Worm (Caenorhabditis elegans): Measurements from ENCODE around the gene K07H8.5.

DNA sequence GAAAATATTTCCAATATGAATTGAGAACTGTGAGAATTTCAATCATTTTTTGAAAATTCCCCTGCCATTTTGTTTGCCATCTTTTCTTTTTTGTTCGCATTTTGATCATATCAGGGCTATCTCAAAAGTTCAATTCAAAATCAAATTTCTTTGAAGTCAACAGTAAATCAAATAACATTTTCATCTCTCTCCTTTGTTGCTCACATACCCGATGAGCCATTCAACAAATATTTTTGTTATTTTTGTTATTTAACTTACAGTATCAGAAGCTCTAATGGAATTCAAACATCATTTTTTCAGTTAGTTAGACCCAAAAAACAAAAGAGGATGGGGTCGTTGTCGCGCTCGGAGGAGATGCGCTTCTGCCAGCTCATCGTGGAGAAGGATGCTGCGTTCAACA lies 35.5 kb downstream of the K07H8.5 start, which contains the start of gene vha-5:
- TF ChIP-seq aly-1 (tag; optimal IDR thresholded peaks at IDR 0.05): no peak
- no peak for TF ChIP-seq flt-1 (GFP tag; IDR thresholded peaks at IDR 0.05)
- TF ChIP-seq sea-1 (GFP tag; conservative IDR thresholded peaks at IDR 0.05): no peak
- TF ChIP-seq tbx-11 (GFP tag; IDR thresholded peaks at IDR 0.05): no peak
- TF ChIP-seq tbx-37 (GFP tag; conservative IDR thresholded peaks at IDR 0.05): no peak
- TF ChIP-seq ama-1 (optimal IDR thresholded peaks at IDR 0.05): no peak
- TF ChIP-seq tra-4 (tag; optimal IDR thresholded peaks at IDR 0.05): no peak
- no peak for TF ChIP-seq pes-1 (GFP tag; IDR thresholded peaks at IDR 0.05)
- no peak for TF ChIP-seq hmg-4 (GFP tag; optimal IDR thresholded peaks at IDR 0.05)
- TF ChIP-seq F13C5.2 (tag; optimal IDR thresholded peaks at IDR 0.05): no peak
- no peak for TF ChIP-seq hmbx-1 (tag; optimal IDR thresholded peaks at IDR 0.05)
- TF ChIP-seq ets-7 (tag; optimal IDR thresholded peaks at IDR 0.05): no peak
- TF ChIP-seq B0310.2 (tag; optimal IDR thresholded peaks at IDR 0.05): no peak
- TF ChIP-seq ceh-36 (tag; optimal IDR thresholded peaks at IDR 0.05): no peak

All from whole organism, early embryonic.